Worm (Caenorhabditis elegans): ENCODE results near the gene nhx-5.
A peak's percentile ranks its signal among the peaks of the same experiment; 100 is the strongest.

nhx-5 gene

DNA sequence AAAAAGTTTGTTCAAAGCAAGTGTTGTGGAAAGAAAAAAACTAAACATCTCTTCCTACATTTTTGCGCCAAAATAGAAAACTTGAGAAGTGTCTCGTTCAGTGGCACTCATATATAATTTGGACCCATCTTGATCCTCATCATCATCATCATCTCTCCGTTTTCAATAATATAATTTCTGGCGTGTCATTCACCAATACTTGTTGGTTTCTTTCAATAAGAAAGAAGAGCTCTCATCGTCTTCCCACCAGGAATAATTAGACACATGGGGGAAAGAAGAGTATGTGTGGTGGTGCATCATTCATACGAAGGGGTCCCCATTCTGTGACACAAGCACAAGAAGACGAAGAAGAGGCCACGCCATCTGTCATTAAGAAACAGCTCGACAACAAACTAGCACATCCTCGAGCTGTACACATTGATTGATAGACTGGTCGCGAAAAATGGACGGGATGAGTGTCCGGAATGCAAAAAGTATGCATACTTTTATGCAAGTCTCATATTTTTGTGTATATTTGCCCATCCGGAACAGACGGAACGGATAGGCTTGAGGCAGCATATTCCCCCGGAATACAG, 14.5 kb downstream of the nhx-5 start:
- no peak for TF ChIP-seq ama-1 (optimal IDR thresholded peaks at IDR 0.05)
- peak; percentile 83 for TF ChIP-seq lin-39 (tag; optimal IDR thresholded peaks at IDR 0.05)
- no peak for TF ChIP-seq nhr-25 (tag; optimal IDR thresholded peaks at IDR 0.05)

ce11 chrX:10593234-10593633, 16.5 kb downstream of the nhx-5 start, which contains the start of gene sdn-1:
TSS of gene sdn-1 (minus strand) at chrX:10593334.
- TF ChIP-seq fkh-2 (tag; optimal IDR thresholded peaks at IDR 0.05) (no peak), nhr-77 (tag; optimal IDR thresholded peaks at IDR 0.05) (no peak), unc-39 (tag; optimal IDR thresholded peaks at IDR 0.05) (no peak), snpc-4 (tag; optimal IDR thresholded peaks at IDR 0.05) (no peak), lin-15B (tag; optimal IDR thresholded peaks at IDR 0.05) (no peak), pqm-1 (tag; optimal IDR thresholded peaks at IDR 0.05) (no peak), ama-1 (optimal IDR thresholded peaks at IDR 0.05) (no peak), daf-12 (tag; optimal IDR thresholded peaks at IDR 0.05) (no peak), lsy-12 (tag; optimal IDR thresholded peaks at IDR 0.05) (no peak), egl-5 (tag; optimal IDR thresholded peaks at IDR 0.05) (no peak)

DNA sequence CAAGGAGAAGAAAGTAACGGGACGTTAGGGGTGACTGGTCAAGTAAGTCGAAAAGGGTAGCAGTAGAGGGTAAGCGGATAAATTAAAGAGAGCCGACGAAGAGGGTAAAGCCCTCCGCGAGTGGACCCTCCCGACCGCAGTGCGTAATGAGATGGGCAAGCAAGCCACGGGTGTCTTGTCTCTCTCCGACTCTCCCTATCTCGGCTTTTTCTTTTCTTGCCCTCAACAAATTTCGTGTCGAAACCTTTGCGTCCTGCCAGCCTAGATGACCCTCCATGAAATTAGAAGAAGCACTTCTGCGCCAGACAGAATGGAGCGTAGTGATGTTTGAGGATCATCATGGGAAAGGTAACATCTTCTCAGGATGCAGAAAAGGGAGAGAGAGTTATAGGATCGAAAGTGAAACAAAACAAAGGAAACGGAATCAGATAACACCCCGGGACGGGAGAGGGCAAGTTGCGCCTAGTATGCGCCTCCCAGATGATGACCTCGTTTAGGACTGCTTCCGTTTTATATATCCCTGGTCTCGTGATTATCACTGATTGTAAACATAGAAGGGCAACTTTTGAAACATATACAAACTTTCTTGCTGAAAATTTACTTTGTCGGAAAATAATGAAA, 17.1 kb downstream of the nhx-5 start:
- TF ChIP-seq daf-12 (tag; optimal IDR thresholded peaks at IDR 0.05) (no peak), hmg-11 (tag; optimal IDR thresholded peaks at IDR 0.05) (no peak), ztf-11 (tag; optimal IDR thresholded peaks at IDR 0.05) (no peak), pqm-1 (tag; optimal IDR thresholded peaks at IDR 0.05) (no peak), pha-4 (tag; optimal IDR thresholded peaks at IDR 0.05) (no peak), nfya-1 (tag; optimal IDR thresholded peaks at IDR 0.05; ENCODE audit: insufficient read depth) (peak; percentile 30), fos-1 (tag; optimal IDR thresholded peaks at IDR 0.05) (no peak), ceh-9 (tag; optimal IDR thresholded peaks at IDR 0.05) (no peak), elt-3 (tag; optimal IDR thresholded peaks at IDR 0.05) (no peak), ztf-4 (tag; optimal IDR thresholded peaks at IDR 0.05) (no peak), nhr-77 (tag; optimal IDR thresholded peaks at IDR 0.05) (no peak), aly-2 (tag; optimal IDR thresholded peaks at IDR 0.05) (no peak), nhr-23 (tag; optimal IDR thresholded peaks at IDR 0.05) (peak; percentile 71), elt-2 (tag; optimal IDR thresholded peaks at IDR 0.05) (no peak), lin-39 (tag; optimal IDR thresholded peaks at IDR 0.05) (peak; percentile 55), fkh-10 (GFP tag; optimal IDR thresholded peaks at IDR 0.05) (no peak), ama-1 (optimal IDR thresholded peaks at IDR 0.05) (no peak), nhr-237 (tag; optimal IDR thresholded peaks at IDR 0.05) (no peak), R02D3.7 (tag; optimal IDR thresholded peaks at IDR 0.05) (no peak), mml-1 (tag; optimal IDR thresholded peaks at IDR 0.05) (no peak), ceh-82 (tag; optimal IDR thresholded peaks at IDR 0.05) (no peak), nhr-12 (tag; optimal IDR thresholded peaks at IDR 0.05) (no peak), nhr-43 (tag; optimal IDR thresholded peaks at IDR 0.05; ENCODE audit: poor library complexity, severe bottlenecking) (peak; percentile 46), snpc-4 (tag; optimal IDR thresholded peaks at IDR 0.05) (no peak)

- TF ChIP-seq nhr-25 (tag; optimal IDR thresholded peaks at IDR 0.05): peak; percentile 21
- TF ChIP-seq nhr-23 (tag; optimal IDR thresholded peaks at IDR 0.05): peak; percentile 32
- peak; percentile 21 for TF ChIP-seq egl-5 (tag; optimal IDR thresholded peaks at IDR 0.05)
- TF ChIP-seq ZK546.5 (tag; optimal IDR thresholded peaks at IDR 0.05): no peak
- TF ChIP-seq ceh-28 (tag; optimal IDR thresholded peaks at IDR 0.05): peak; percentile 4
- no peak for TF ChIP-seq unc-62 (GFP tag; optimal IDR thresholded peaks at IDR 0.05)
- TF ChIP-seq nhr-67 (tag; optimal IDR thresholded peaks at IDR 0.05): no peak
- TF ChIP-seq fkh-10 (GFP tag; optimal IDR thresholded peaks at IDR 0.05): peak; percentile 90
- TF ChIP-seq nfya-1 (tag; optimal IDR thresholded peaks at IDR 0.05; ENCODE audit: insufficient read depth): peak; percentile 19
These were observed 18.1 kb downstream of the nhx-5 start for ce11 chrX:10594701-10595421.
